Worm (Caenorhabditis elegans): ENCODE data around the gene tag-18.

tag-18 gene

ce11 chrX:3756238-3756637, 22.4 kb upstream of the tag-18 start:
- TF ChIP-seq zip-4 (GFP tag; optimal IDR thresholded peaks at IDR 0.05): no peak
- no peak for TF ChIP-seq nhr-19 (GFP tag; conservative IDR thresholded peaks at IDR 0.05)
- peak; percentile 31 for TF ChIP-seq rnt-1 (tag; optimal IDR thresholded peaks at IDR 0.05)
- TF ChIP-seq tbx-2 (tag; optimal IDR thresholded peaks at IDR 0.05): no peak
- TF ChIP-seq efl-1 (optimal IDR thresholded peaks at IDR 0.05): no peak
- no peak for TF ChIP-seq efl-1 (GFP tag; optimal IDR thresholded peaks at IDR 0.05 in 1 of 2)
- peak; percentile 4 to 94 (median 63) for TF ChIP-seq elt-3 (tag; optimal IDR thresholded peaks at IDR 0.05)

- no peak for TF ChIP-seq blmp-1 (tag; optimal IDR thresholded peaks at IDR 0.05)
- no peak for TF ChIP-seq C04F5.9 (tag; optimal IDR thresholded peaks at IDR 0.05)
- TF ChIP-seq nhr-12 (tag; optimal IDR thresholded peaks at IDR 0.05): no peak
- TF ChIP-seq elt-3 (tag; optimal IDR thresholded peaks at IDR 0.05): peak in 5 of 6 experiments; percentile 5 to 89 (median 63)
- no peak for TF ChIP-seq unc-30 (tag; optimal IDR thresholded peaks at IDR 0.05)
- TF ChIP-seq fkh-8 (tag; optimal IDR thresholded peaks at IDR 0.05): no peak
- TF ChIP-seq nhr-85 (tag): peak; percentile 21
- TF ChIP-seq swsn-7 (tag; optimal IDR thresholded peaks at IDR 0.05): no peak
- TF ChIP-seq hlh-4 (tag; optimal IDR thresholded peaks at IDR 0.05): no peak
- TF ChIP-seq hlh-17 (GFP tag; optimal IDR thresholded peaks at IDR 0.05; ENCODE audit: borderline replicate concordance): no peak
- TF ChIP-seq lin-35 (GFP tag; optimal IDR thresholded peaks at IDR 0.05): no peak
- TF ChIP-seq ceh-82 (tag; optimal IDR thresholded peaks at IDR 0.05): no peak
- no peak for TF ChIP-seq nhr-77 (tag; optimal IDR thresholded peaks at IDR 0.05)
- no peak for TF ChIP-seq lin-39 (tag; optimal IDR thresholded peaks at IDR 0.05)
- no peak for TF ChIP-seq zag-1 (tag; optimal IDR thresholded peaks at IDR 0.05)
Measured at ce11 chrX:3755753-3756152, 21.9 kb upstream of the tag-18 start.

- TF ChIP-seq C04F5.9 (tag; optimal IDR thresholded peaks at IDR 0.05) (no peak), nhr-77 (tag; optimal IDR thresholded peaks at IDR 0.05) (no peak), ceh-88 (GFP tag; IDR thresholded peaks at IDR 0.05) (no peak), fkh-8 (tag; optimal IDR thresholded peaks at IDR 0.05) (no peak), fkh-10 (GFP tag; optimal IDR thresholded peaks at IDR 0.05) (no peak), Y116A8C.19 (tag; optimal IDR thresholded peaks at IDR 0.05; ENCODE audit: borderline replicate concordance) (no peak), lin-39 (tag; optimal IDR thresholded peaks at IDR 0.05) (no peak), egl-27 (tag; optimal IDR thresholded peaks at IDR 0.05) (no peak), unc-98 (GFP tag; IDR thresholded peaks at IDR 0.05) (no peak), efl-3 (GFP tag; optimal IDR thresholded peaks at IDR 0.05) (no peak), nhr-237 (tag; optimal IDR thresholded peaks at IDR 0.05) (no peak), fos-1 (tag; optimal IDR thresholded peaks at IDR 0.05) (no peak), zag-1 (tag; optimal IDR thresholded peaks at IDR 0.05) (no peak), isw-1 (GFP tag; IDR thresholded peaks at IDR 0.05) (no peak)
Measured at ce11 chrX:3752443-3752842, 18.6 kb upstream of the tag-18 start.

- no peak for TF ChIP-seq hpl-2 (GFP tag; optimal IDR thresholded peaks at IDR 0.05)
- no peak for TF ChIP-seq snu-23 (GFP tag; optimal IDR thresholded peaks at IDR 0.05)
- TF ChIP-seq efl-1 (optimal IDR thresholded peaks at IDR 0.05): no peak
- no peak for TF ChIP-seq efl-1 (GFP tag; optimal IDR thresholded peaks at IDR 0.05 in 1 of 2)
- TF ChIP-seq mep-1 (tag; optimal IDR thresholded peaks at IDR 0.05): no peak
- no peak for TF ChIP-seq elt-3 (tag; optimal IDR thresholded peaks at IDR 0.05)
- TF ChIP-seq lin-15B (tag; optimal IDR thresholded peaks at IDR 0.05): no peak
- TF ChIP-seq pax-3 (tag; optimal IDR thresholded peaks at IDR 0.05): no peak
- no peak for TF ChIP-seq alr-1 (tag; optimal IDR thresholded peaks at IDR 0.05; ENCODE audit: borderline replicate concordance)
Measured at ce11 chrX:3751370-3751769, 17.5 kb upstream of the tag-18 start.

- TF ChIP-seq C34B4.2 (tag; optimal IDR thresholded peaks at IDR 0.05) (no peak), aly-2 (tag; optimal IDR thresholded peaks at IDR 0.05) (no peak), ztf-11 (tag; optimal IDR thresholded peaks at IDR 0.05) (no peak), nhr-12 (tag; optimal IDR thresholded peaks at IDR 0.05) (no peak), lin-35 (GFP tag; optimal IDR thresholded peaks at IDR 0.05) (no peak), lin-15B (tag; optimal IDR thresholded peaks at IDR 0.05) (no peak), nhr-76 (tag; optimal IDR thresholded peaks at IDR 0.05) (no peak), lsy-2 (tag; optimal IDR thresholded peaks at IDR 0.05) (no peak), vab-15 (tag; optimal IDR thresholded peaks at IDR 0.05) (no peak), grh-1 (GFP tag; IDR thresholded peaks at IDR 0.05) (no peak), ceh-8 (GFP tag; optimal IDR thresholded peaks at IDR 0.05) (no peak), ceh-63 (GFP tag; optimal IDR thresholded peaks at IDR 0.05) (no peak), nhr-90 (tag; optimal IDR thresholded peaks at IDR 0.05; ENCODE audit: poor library complexity) (no peak), nhr-77 (tag; optimal IDR thresholded peaks at IDR 0.05) (no peak), aha-1 (tag; optimal IDR thresholded peaks at IDR 0.05) (no peak), rnt-1 (tag; optimal IDR thresholded peaks at IDR 0.05) (no peak), mep-1 (tag; optimal IDR thresholded peaks at IDR 0.05) (no peak)
Measured at ce11 chrX:3743190-3743589, 9.4 kb upstream of the tag-18 start.

Measured in whole organism, L1 larva.